Worm (Caenorhabditis elegans) whole organism, L1 larva: Measurements from ENCODE around the gene ttc-7.
A peak's percentile ranks its signal among the peaks of the same experiment; 100 is the strongest.

Experiments used
- C04F5.9 ChIP-seq: sonication (generic microtip); optimal IDR thresholded peaks from 2 replicates; lab custom pipeline; 2016; ENCODE audit warnings: missing genetic modification characterization, missing compliant biosample characterization
- C16A3.4 ChIP-seq: fragments of 150-350 bp; optimal IDR thresholded peaks from 2 replicates; lab custom pipeline; 2014; ENCODE audit warnings: missing biosample characterization, missing genetic modification characterization
- C34B4.2 ChIP-seq: sonication (generic microtip); optimal IDR thresholded peaks from 2 replicates; lab custom pipeline; 2017; ENCODE audit warnings: mild to moderate bottlenecking, missing genetic modification characterization, missing compliant biosample characterization
- Y116A8C.19 ChIP-seq: sonication (generic microtip); optimal IDR thresholded peaks from 2 replicates; lab custom pipeline; 2016; ENCODE audit warnings: missing compliant biosample characterization, missing genetic modification characterization, borderline replicate concordance
- aha-1 ChIP-seq: fragments of 150-350 bp; optimal IDR thresholded peaks from 2 replicates; lab custom pipeline; 2014; ENCODE audit warnings: missing biosample characterization, missing genetic modification characterization
- alr-1 ChIP-seq: fragments of 200-800 bp; sonication (Bioruptor generic); optimal IDR thresholded peaks from 2 replicates; lab custom pipeline; 2018; ENCODE audit warnings: borderline replicate concordance, mild to moderate bottlenecking, missing genetic modification characterization, missing compliant biosample characterization
- aly-2 ChIP-seq: fragments of 150-350 bp; optimal IDR thresholded peaks from 2 replicates; lab custom pipeline; 2014; ENCODE audit warnings: missing biosample characterization, missing genetic modification characterization
- ceh-82 ChIP-seq, 3 experiments: fragments of 150-350 bp in 1 of 3; sonication (generic microtip) in 2 of 3; optimal IDR thresholded peaks; 2 replicates each; lab custom pipeline; 2014 to 2017; ENCODE audit warnings: missing biosample characterization in 3 of 3, missing genetic modification characterization in 3 of 3
- dpl-1 ChIP-seq, 3 experiments: fragments of 150-350 bp in 2 of 3; sonication (generic microtip) in 1 of 3; optimal IDR thresholded peaks; 2 replicates each; lab custom pipeline; 2014 to 2017; ENCODE audit warnings: missing biosample characterization in 3 of 3, missing genetic modification characterization in 3 of 3, missing genetic modification reagents in 3 of 3
- dsc-1 ChIP-seq: sonication (generic microtip); optimal IDR thresholded peaks from 2 replicates; lab custom pipeline; 2016; ENCODE audit warnings: mild to moderate bottlenecking, missing genetic modification characterization, missing compliant biosample characterization
- efl-3 ChIP-seq: fragments of 200-800 bp; sonication (Bioruptor generic); optimal IDR thresholded peaks from 2 replicates; lab custom pipeline; 2018; ENCODE audit warnings: mild to moderate bottlenecking, missing genetic modification characterization, missing compliant biosample characterization
- egl-13 ChIP-seq: sonication (generic microtip); optimal IDR thresholded peaks from 2 replicates; lab custom pipeline; 2016; ENCODE audit warnings: missing genotype, missing genetic modification reagents, missing genetic modification characterization, missing compliant biosample characterization
- elt-3 ChIP-seq, 6 experiments: fragments of 150-350 bp in 1 of 6; sonication (generic microtip); optimal IDR thresholded peaks; 2 replicates each; lab custom pipeline; 2017 to 2018; ENCODE audit warnings: missing biosample characterization in 6 of 6, missing genetic modification characterization in 6 of 6, inconsistent platforms in 1 of 6
- ets-5 ChIP-seq: fragments of 200-800 bp; sonication (Bioruptor generic); IDR thresholded peaks from 2 replicates; pipeline ENCODE4 v1.3.6; 2022; ENCODE audit warnings: missing genetic modification characterization, missing compliant biosample characterization
- fkh-10 ChIP-seq: sonication (generic microtip); optimal IDR thresholded peaks from 2 replicates; lab custom pipeline; 2017; ENCODE audit warnings: missing biosample characterization, missing genetic modification reagents, missing genetic modification characterization
- fkh-4 ChIP-seq: sonication (generic microtip); optimal IDR thresholded peaks from 2 replicates; lab custom pipeline; 2016; ENCODE audit warnings: missing compliant biosample characterization, missing genetic modification characterization, borderline replicate concordance
- fkh-8 ChIP-seq: sonication (generic microtip); optimal IDR thresholded peaks from 2 replicates; lab custom pipeline; 2016; ENCODE audit warnings: mild to moderate bottlenecking, missing genetic modification characterization, missing compliant biosample characterization
- fos-1 ChIP-seq: fragments of 150-350 bp; optimal IDR thresholded peaks from 2 replicates; lab custom pipeline; 2014; ENCODE audit warnings: missing biosample characterization, missing genetic modification characterization
- grh-1 ChIP-seq: fragments of 200-800 bp; sonication (Bioruptor generic); IDR thresholded peaks from 2 replicates; pipeline ENCODE4 v1.3.6; 2022; ENCODE audit warnings: missing genetic modification reagents, missing genetic modification characterization, missing compliant biosample characterization
- hlh-17 ChIP-seq: fragments of 200-800 bp; sonication (Bioruptor generic); optimal IDR thresholded peaks from 2 replicates; lab custom pipeline; 2018; ENCODE audit warnings: missing genetic modification characterization, mild to moderate bottlenecking, missing compliant biosample characterization, moderate library complexity, borderline replicate concordance
- hpl-2 ChIP-seq: fragments of 150-350 bp; optimal IDR thresholded peaks from 2 replicates; lab custom pipeline; 2014; ENCODE audit warnings: missing biosample characterization, missing genetic modification reagents, missing genetic modification characterization
- irx-1 ChIP-seq: sonication (generic microtip); optimal IDR thresholded peaks from 2 replicates; lab custom pipeline; 2016; ENCODE audit warnings: missing genetic modification characterization, missing compliant biosample characterization
- jun-1 ChIP-seq: fragments of 150-350 bp; optimal IDR thresholded peaks from 2 replicates; lab custom pipeline; 2014; ENCODE audit warnings: missing biosample characterization, missing genetic modification reagents, missing genetic modification characterization
- lin-13 ChIP-seq: fragments of 150-350 bp; optimal IDR thresholded peaks from 2 replicates; lab custom pipeline; 2014; ENCODE audit warnings: missing biosample characterization, missing genetic modification reagents, missing genetic modification characterization
- lin-39 ChIP-seq: fragments of 150-350 bp; optimal IDR thresholded peaks from 2 replicates; lab custom pipeline; 2014; ENCODE audit warnings: missing biosample characterization, missing genetic modification reagents, missing genetic modification characterization
- mab-9 ChIP-seq: fragments of 200-800 bp; sonication (Bioruptor generic); IDR thresholded peaks from 2 replicates; pipeline ENCODE4 v1.3.6; 2022; ENCODE audit warnings: missing genetic modification reagents, missing genetic modification characterization, missing compliant biosample characterization
- mdl-1 ChIP-seq, 2 experiments: fragments of 150-350 bp; optimal IDR thresholded peaks; 2 replicates each; lab custom pipeline; 2014 to 2017; ENCODE audit warnings: missing biosample characterization in 2 of 2, missing genetic modification characterization in 2 of 2, inconsistent platforms in 1 of 2
- mep-1 ChIP-seq: fragments of 150-350 bp; optimal IDR thresholded peaks from 2 replicates; lab custom pipeline; 2014; ENCODE audit warnings: missing biosample characterization, missing genetic modification characterization
- nhr-12 ChIP-seq: sonication (generic microtip); optimal IDR thresholded peaks from 2 replicates; lab custom pipeline; 2017; ENCODE audit warnings: missing biosample characterization, missing genetic modification characterization
- nhr-19 ChIP-seq: fragments of 200-800 bp; sonication (Bioruptor generic); conservative IDR thresholded peaks from 2 replicates; pipeline ENCODE4 v1.3.6; 2022; ENCODE audit warnings: missing genetic modification characterization, missing compliant biosample characterization
- nhr-237 ChIP-seq: fragments of 150-350 bp; optimal IDR thresholded peaks from 2 replicates; lab custom pipeline; 2014; ENCODE audit warnings: missing biosample characterization, missing genetic modification characterization
- nhr-28 ChIP-seq: fragments of 150-350 bp; optimal IDR thresholded peaks from 2 replicates; lab custom pipeline; 2014; ENCODE audit warnings: missing biosample characterization, missing genetic modification characterization
- nhr-47 ChIP-seq: sonication (generic microtip); optimal IDR thresholded peaks from 2 replicates; lab custom pipeline; 2016; ENCODE audit warnings: mild to moderate bottlenecking, missing genetic modification characterization, moderate library complexity, missing compliant biosample characterization
- nhr-76 ChIP-seq: sonication (generic microtip); optimal IDR thresholded peaks from 2 replicates; lab custom pipeline; 2017; ENCODE audit warnings: missing biosample characterization, missing genetic modification characterization
- nhr-77 ChIP-seq: fragments of 150-350 bp; optimal IDR thresholded peaks from 2 replicates; lab custom pipeline; 2014; ENCODE audit warnings: missing biosample characterization, missing genetic modification characterization
- nhr-84 ChIP-seq: sonication (generic microtip); optimal IDR thresholded peaks from 2 replicates; lab custom pipeline; 2017; ENCODE audit warnings: missing biosample characterization, missing genetic modification characterization
- nhr-90 ChIP-seq: sonication (generic microtip); optimal IDR thresholded peaks from 2 replicates; lab custom pipeline; 2016; ENCODE audit warnings: mild to moderate bottlenecking, missing genetic modification characterization, missing compliant biosample characterization; ENCODE audit not compliant: poor library complexity
- pag-3 ChIP-seq: sonication (generic microtip); optimal IDR thresholded peaks from 2 replicates; lab custom pipeline; 2017; ENCODE audit warnings: missing genetic modification characterization, mild to moderate bottlenecking, missing compliant biosample characterization, antibody characterized with exemption, borderline replicate concordance; ENCODE audit not compliant: insufficient read depth
- skn-1 ChIP-seq: fragments of 150-350 bp; optimal IDR thresholded peaks from 2 replicates; lab custom pipeline; 2014; ENCODE audit warnings: missing biosample characterization, missing genetic modification characterization
- snpc-4 ChIP-seq: fragments of 150-350 bp; optimal IDR thresholded peaks from 2 replicates; lab custom pipeline; 2014; ENCODE audit warnings: missing biosample characterization, missing genetic modification characterization
- snu-23 ChIP-seq: sonication (generic microtip); optimal IDR thresholded peaks from 2 replicates; lab custom pipeline; 2016; ENCODE audit warnings: missing genetic modification characterization, missing compliant biosample characterization
- sox-4 ChIP-seq: sonication (generic microtip); optimal IDR thresholded peaks from 2 replicates; lab custom pipeline; 2016; ENCODE audit warnings: missing genetic modification characterization, missing compliant biosample characterization
- sup-37 ChIP-seq: fragments of 200-800 bp; sonication (Bioruptor generic); optimal IDR thresholded peaks from 2 replicates; lab custom pipeline; 2018; ENCODE audit warnings: mild to moderate bottlenecking, missing genetic modification characterization, missing compliant biosample characterization
- swsn-7 ChIP-seq: sonication (generic microtip); optimal IDR thresholded peaks from 2 replicates; lab custom pipeline; 2016; ENCODE audit warnings: missing genetic modification characterization, missing compliant biosample characterization
- tbx-2 ChIP-seq: sonication (generic microtip); optimal IDR thresholded peaks from 2 replicates; lab custom pipeline; 2016; ENCODE audit warnings: missing genetic modification characterization, missing compliant biosample characterization
- tlp-1 ChIP-seq: fragments of 150-350 bp; optimal IDR thresholded peaks from 2 replicates; lab custom pipeline; 2014; ENCODE audit warnings: missing biosample characterization, missing genetic modification characterization
- unc-130 ChIP-seq: fragments of 150-350 bp; optimal IDR thresholded peaks from 2 replicates; lab custom pipeline; 2017; ENCODE audit warnings: missing biosample characterization, missing genetic modification characterization, inconsistent platforms
- unc-62 ChIP-seq: fragments of 150-350 bp; optimal IDR thresholded peaks from 2 replicates; lab custom pipeline; 2014; ENCODE audit warnings: missing biosample characterization, missing genetic modification reagents, missing genetic modification characterization
- unc-86 ChIP-seq: sonication (generic microtip); optimal IDR thresholded peaks from 2 replicates; lab custom pipeline; 2016; ENCODE audit warnings: missing genetic modification characterization, missing compliant biosample characterization
- unc-98 ChIP-seq: fragments of 200-800 bp; sonication (Bioruptor generic); IDR thresholded peaks from 2 replicates; pipeline ENCODE4 v1.3.6; 2022; ENCODE audit warnings: missing genetic modification characterization, missing compliant biosample characterization
- zip-4 ChIP-seq: fragments of 200-800 bp; sonication (Bioruptor generic); optimal IDR thresholded peaks from 2 replicates; lab custom pipeline; 2018; ENCODE audit warnings: mild to moderate bottlenecking, missing genetic modification characterization, moderate library complexity, missing compliant biosample characterization
- ztf-11 ChIP-seq, 2 experiments: sonication (generic microtip); optimal IDR thresholded peaks; 2 replicates each; lab custom pipeline; 2016 to 2017; ENCODE audit warnings: missing genetic modification characterization in 2 of 2, missing biosample characterization in 1 of 2, missing compliant biosample characterization in 1 of 2

Gene ttc-7

DNA sequence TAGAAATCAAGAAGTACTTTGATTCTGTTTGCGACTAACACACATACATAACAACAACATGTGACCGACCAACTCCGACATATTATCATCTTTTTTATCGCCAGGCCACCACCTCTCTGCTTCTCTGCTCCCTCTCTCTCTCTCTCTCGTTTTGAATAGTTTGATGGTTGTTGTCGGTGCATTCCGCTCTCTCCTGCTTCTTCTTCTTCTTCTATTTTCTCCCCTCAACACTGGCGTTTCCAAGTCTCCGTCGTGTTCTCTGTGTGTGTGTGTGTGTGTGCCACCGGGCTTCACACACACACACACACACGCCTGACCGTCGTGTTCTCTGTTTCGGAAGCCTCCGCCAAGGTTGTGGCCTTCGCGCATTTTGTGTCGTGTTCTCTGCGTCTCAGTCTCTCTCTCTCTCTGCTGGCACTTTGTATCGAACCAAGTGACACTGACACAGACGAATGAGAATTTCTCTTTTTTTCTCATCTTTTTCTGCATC is 64.9 kb downstream of the ttc-7 start:
- TF ChIP-seq sup-37: peak; percentile 85
- TF ChIP-seq aha-1 (tag; lab: Kevin White, UChicago): peak; percentile 89
- no peak for TF ChIP-seq Y116A8C.19 (tag; lab: Kevin White, UChicago)
- peak in 1 of 2 experiments; percentile 89 for TF ChIP-seq ztf-11 (tag; optimal IDR thresholded peaks at IDR 0.05; lab: Kevin White, UChicago)
- TF ChIP-seq nhr-12 (tag; lab: Kevin White, UChicago): peak; percentile 6
- TF ChIP-seq mep-1 (tag; lab: Kevin White, UChicago): peak; percentile 82
- TF ChIP-seq hlh-17: no peak
- peak; percentile 79 for TF ChIP-seq nhr-237 (tag; lab: Kevin White, UChicago)
- peak; percentile 85 for TF ChIP-seq C16A3.4
- peak; percentile 80 for TF ChIP-seq C04F5.9 (tag; lab: Kevin White, UChicago)
- peak; percentile 99 for TF ChIP-seq egl-13 (tag; lab: Kevin White, UChicago)
- TF ChIP-seq tlp-1 (tag; lab: Kevin White, UChicago): no peak
- TF ChIP-seq mdl-1 (tag; optimal IDR thresholded peaks at IDR 0.05; lab: Kevin White, UChicago): peak; percentile 75 to 96
- peak; percentile 98 for TF ChIP-seq nhr-19 (GFP tag; lab: Robert Waterston, UW)
- TF ChIP-seq alr-1 (tag; lab: Kevin White, UChicago): no peak
- peak; percentile 87 to 91 (median 91) for TF ChIP-seq ceh-82 (tag; optimal IDR thresholded peaks at IDR 0.05; lab: Kevin White, UChicago)
- peak; percentile 88 for TF ChIP-seq mab-9
- TF ChIP-seq nhr-76 (tag; lab: Kevin White, UChicago): no peak
- peak; percentile 78 for TF ChIP-seq snpc-4
- peak; percentile 40 for TF ChIP-seq hpl-2 (GFP tag; lab: Kevin White, UChicago)
- no peak for TF ChIP-seq ets-5 (GFP tag; lab: Robert Waterston, UW)
- peak; percentile 92 for TF ChIP-seq nhr-77 (tag; lab: Kevin White, UChicago)
- TF ChIP-seq pag-3 (tag; lab: Kevin White, UChicago): no peak
- peak; percentile 85 for TF ChIP-seq aly-2 (tag; lab: Kevin White, UChicago)
- TF ChIP-seq C34B4.2: peak; percentile 47
- TF ChIP-seq unc-86: peak; percentile 99
- TF ChIP-seq elt-3 (tag; optimal IDR thresholded peaks at IDR 0.05; lab: Kevin White, UChicago): peak in 4 of 6 experiments; percentile 51 to 95 (median 72)
- peak; percentile 22; the same call in 1 of the 2 replicates for TF ChIP-seq unc-98
- TF ChIP-seq jun-1 (tag; lab: Kevin White, UChicago): peak; percentile 97
- TF ChIP-seq zip-4 (GFP tag; lab: Kevin White, UChicago): peak; percentile 70
- TF ChIP-seq irx-1 (tag; lab: Kevin White, UChicago): peak; percentile 99
- TF ChIP-seq fkh-4: peak; percentile 70
- peak; percentile 89 for TF ChIP-seq lin-39 (tag; lab: Kevin White, UChicago)
- peak; percentile 61 for TF ChIP-seq nhr-28 (tag; lab: Kevin White, UChicago)
- TF ChIP-seq fkh-10 (GFP tag; lab: Kevin White, UChicago): peak; percentile 94
- peak; percentile 98 for TF ChIP-seq swsn-7 (tag; lab: Kevin White, UChicago)
- TF ChIP-seq unc-130 (tag; lab: Kevin White, UChicago): peak; percentile 97
- TF ChIP-seq nhr-90 (tag; lab: Kevin White, UChicago): peak; percentile 97
- peak; percentile 99 for TF ChIP-seq tbx-2 (tag; lab: Kevin White, UChicago)
- peak; percentile 99 for TF ChIP-seq nhr-47 (tag; lab: Kevin White, UChicago)
- peak; percentile 98 for TF ChIP-seq dsc-1
- peak; percentile 86 for TF ChIP-seq efl-3 (GFP tag; lab: Kevin White, UChicago)
- peak; percentile 81 for TF ChIP-seq unc-62
- peak; percentile 93 for TF ChIP-seq grh-1 (GFP tag; lab: Robert Waterston, UW)
- TF ChIP-seq lin-13 (GFP tag; lab: Kevin White, UChicago): peak; percentile 86
- peak; percentile 64 to 71 (median 70) for TF ChIP-seq dpl-1 (GFP tag; optimal IDR thresholded peaks at IDR 0.05; lab: Kevin White, UChicago)
- TF ChIP-seq nhr-84: no peak
- peak; percentile 86 for TF ChIP-seq skn-1 (tag; lab: Kevin White, UChicago)
- TF ChIP-seq fkh-8 (tag; lab: Kevin White, UChicago): peak; percentile 96
- peak; percentile 98 for TF ChIP-seq snu-23 (GFP tag; lab: Kevin White, UChicago)
- peak; percentile 92 for TF ChIP-seq fos-1 (tag; lab: Kevin White, UChicago)
- TF ChIP-seq sox-4 (tag; lab: Kevin White, UChicago): peak; percentile 94
